Fruit fly (Drosophila melanogaster): ENCODE measurements around the gene mnb.

dm6 chrX:17914508-17914907, 27.5 kb upstream of the mnb start:
- TF ChIP-seq h (optimal IDR thresholded peaks at IDR 0.05) (no peak), insv (optimal IDR thresholded peaks at IDR 0.05) (no peak), ttk (optimal IDR thresholded peaks at IDR 0.05) (no peak), psq (optimal IDR thresholded peaks at IDR 0.05) (no peak), Myc (optimal IDR thresholded peaks at IDR 0.05) (no peak), Sin3A (optimal IDR thresholded peaks at IDR 0.05) (no peak)

Measured in Kc167 (cell line).